Worm (Caenorhabditis elegans): ENCODE results near the gene cnp-2.

ce11 chrII:12729952-12730351 is 30.6 kb upstream of the cnp-2 start:
- no peak for TF ChIP-seq ztf-11 (tag; optimal IDR thresholded peaks at IDR 0.05)
- TF ChIP-seq unc-62 (GFP tag; optimal IDR thresholded peaks at IDR 0.05): no peak
- no peak for TF ChIP-seq mdl-1 (tag; optimal IDR thresholded peaks at IDR 0.05)
- TF ChIP-seq sma-9 (GFP tag; optimal IDR thresholded peaks at IDR 0.05): no peak
- TF ChIP-seq sma-9 (tag; optimal IDR thresholded peaks at IDR 0.05): no peak
- TF ChIP-seq sem-4 (tag; optimal IDR thresholded peaks at IDR 0.05): no peak
- TF ChIP-seq nhr-11 (tag; optimal IDR thresholded peaks at IDR 0.05): no peak
- TF ChIP-seq lsy-2 (tag; optimal IDR thresholded peaks at IDR 0.05): no peak
- TF ChIP-seq unc-55 (GFP tag; optimal IDR thresholded peaks at IDR 0.05): no peak
- TF ChIP-seq nhr-6 (tag; optimal IDR thresholded peaks at IDR 0.05): no peak
- TF ChIP-seq ceh-82 (tag; optimal IDR thresholded peaks at IDR 0.05): no peak
- TF ChIP-seq elt-3 (tag; optimal IDR thresholded peaks at IDR 0.05): no peak
- TF ChIP-seq nhr-12 (tag; optimal IDR thresholded peaks at IDR 0.05): no peak
- TF ChIP-seq ZK546.5 (tag; optimal IDR thresholded peaks at IDR 0.05): no peak

Data from whole organism, L2 larva.